Fruit fly (Drosophila melanogaster) whole organism, embryonic: ENCODE measurements around the gene Rcd5.
A peak's percentile ranks its signal among the peaks of the same experiment; 100 is the strongest.

Source experiments
- Awh ChIP-seq: fragments of 200-800 bp; sonication (Bioruptor generic); IDR thresholded peaks from 2 replicates; pipeline ENCODE4, ENCODE4 v1.3.6; 2022; ENCODE audit warnings: missing biosample characterization, missing genetic modification characterization
- CG10147 ChIP-seq: fragments of 200-800 bp; sonication (Bioruptor generic); optimal IDR thresholded peaks from 2 replicates; lab custom pipeline; 2019; ENCODE audit warnings: missing biosample characterization, mild to moderate bottlenecking, missing genetic modification characterization, moderate library complexity
- CG10462 ChIP-seq: fragments of 200-800 bp; sonication (Bioruptor generic); optimal IDR thresholded peaks from 2 replicates; lab custom pipeline; 2016; ENCODE audit warnings: missing biosample characterization, missing genetic modification characterization
- CG11504 ChIP-seq: fragments of 200-800 bp; sonication (Bioruptor generic); optimal IDR thresholded peaks from 3 replicates; lab custom pipeline; 2019; ENCODE audit warnings: missing biosample characterization, mild to moderate bottlenecking, missing genetic modification characterization, moderate library complexity
- CG11696 ChIP-seq: fragments of 200-800 bp; sonication (Bioruptor generic); IDR thresholded peaks from 2 replicates; pipeline ENCODE4 v1.3.6; 2022; ENCODE audit warnings: missing biosample characterization, missing genetic modification characterization
- CG13424 ChIP-seq: fragments of 200-800 bp; sonication (Bioruptor generic); optimal IDR thresholded peaks from 2 replicates; lab custom pipeline; 2019; ENCODE audit warnings: missing biosample characterization, mild to moderate bottlenecking, missing genetic modification characterization, moderate library complexity
- CG14667 ChIP-seq: fragments of 200-800 bp; sonication (Bioruptor generic); IDR thresholded peaks from 2 replicates; pipeline ENCODE4 v1.3.6; 2022; ENCODE audit warnings: missing biosample characterization, missing genetic modification characterization
- CG1602 ChIP-seq: fragments of 200-800 bp; sonication (Bioruptor generic); optimal IDR thresholded peaks from 3 replicates; lab custom pipeline; 2016; ENCODE audit warnings: missing biosample characterization, missing genetic modification characterization
- CG1792 ChIP-seq: fragments of 200-800 bp; sonication (Bioruptor generic); optimal IDR thresholded peaks from 2 replicates; lab custom pipeline; 2016; ENCODE audit warnings: missing biosample characterization, missing genetic modification characterization
- CG18476 ChIP-seq: fragments of 200-800 bp; sonication (Bioruptor generic); optimal IDR thresholded peaks from 2 replicates; lab custom pipeline; 2016; ENCODE audit warnings: missing biosample characterization, mild to moderate bottlenecking, missing genetic modification characterization
- CG31365 ChIP-seq: fragments of 200-800 bp; sonication (Bioruptor generic); optimal IDR thresholded peaks from 2 replicates; lab custom pipeline; 2018; ENCODE audit warnings: missing biosample characterization, mild to moderate bottlenecking, missing genetic modification characterization
- CG3281 ChIP-seq: fragments of 200-800 bp; sonication (Bioruptor generic); optimal IDR thresholded peaks from 3 replicates; lab custom pipeline; 2017; ENCODE audit warnings: missing biosample characterization, mild to moderate bottlenecking, missing genetic modification characterization
- CG3726 ChIP-seq: fragments of 200-800 bp; sonication (Bioruptor generic); IDR thresholded peaks from 3 replicates; pipeline ENCODE4, ENCODE4 v1.3.6; 2022; ENCODE audit warnings: missing biosample characterization, missing genetic modification characterization
- CG4404 ChIP-seq: fragments of 200-800 bp; sonication (Bioruptor generic); IDR thresholded peaks from 2 replicates; pipeline ENCODE4 v1.3.6; 2022; ENCODE audit warnings: missing biosample characterization, missing genetic modification characterization
- CG4424 ChIP-seq: fragments of 200-800 bp; sonication (Bioruptor generic); optimal IDR thresholded peaks from 3 replicates; lab custom pipeline; 2016; ENCODE audit warnings: missing biosample characterization, missing genetic modification characterization
- CG5953 ChIP-seq: fragments of 200-800 bp; sonication (Bioruptor generic); IDR thresholded peaks from 2 replicates; pipeline ENCODE4 v1.3.6; 2022; ENCODE audit warnings: missing biosample characterization, missing genetic modification characterization
- CG6683 ChIP-seq: fragments of 200-800 bp; sonication (Bioruptor generic); optimal IDR thresholded peaks from 2 replicates; lab custom pipeline; 2017; ENCODE audit warnings: missing biosample characterization, mild to moderate bottlenecking, missing genetic modification characterization, missing genetic modification reagents
- CG6813 ChIP-seq: fragments of 200-800 bp; sonication (Bioruptor generic); optimal IDR thresholded peaks from 2 replicates; lab custom pipeline; 2017; ENCODE audit warnings: missing biosample characterization, missing genetic modification characterization, mild to moderate bottlenecking, moderate library complexity, missing genetic modification reagents
- CG7271 ChIP-seq: fragments of 200-800 bp; sonication (Bioruptor generic); optimal IDR thresholded peaks from 2 replicates; lab custom pipeline; 2018; ENCODE audit warnings: missing biosample characterization, mild to moderate bottlenecking, missing genetic modification characterization, moderate library complexity
- CG7556 ChIP-seq: fragments of 200-800 bp; sonication (Bioruptor generic); optimal IDR thresholded peaks from 2 replicates; lab custom pipeline; 2017; ENCODE audit warnings: missing biosample characterization, mild to moderate bottlenecking, missing genetic modification characterization
- CG9797 ChIP-seq: fragments of 200-800 bp; sonication (Bioruptor generic); optimal IDR thresholded peaks from 3 replicates; lab custom pipeline; 2018; ENCODE audit warnings: missing biosample characterization, mild to moderate bottlenecking, missing genetic modification characterization
- CG9932 ChIP-seq: fragments of 200-800 bp; sonication (Bioruptor generic); IDR thresholded peaks from 2 replicates; pipeline ENCODE4 v1.3.6; 2022; ENCODE audit warnings: missing biosample characterization, missing genetic modification characterization
- Dip2 ChIP-seq: fragments of 200-800 bp; sonication (Bioruptor generic); IDR thresholded peaks from 2 replicates; pipeline ENCODE4 v1.3.6; 2022; ENCODE audit warnings: missing biosample characterization, missing genetic modification characterization
- Dll ChIP-seq: fragments of 200-800 bp; sonication (Bioruptor generic); IDR thresholded peaks from 4 replicates; pipeline ENCODE4 v1.3.6; 2022; ENCODE audit warnings: missing biosample characterization, missing genetic modification characterization; ENCODE audit not compliant: partially characterized antibody
- Fer2 ChIP-seq: fragments of 200-800 bp; sonication (Bioruptor generic); optimal IDR thresholded peaks from 2 replicates; lab custom pipeline; 2018; ENCODE audit warnings: missing biosample characterization, mild to moderate bottlenecking, missing genetic modification characterization, moderate library complexity
- HLH3B ChIP-seq: fragments of 200-800 bp; sonication (Bioruptor generic); IDR thresholded peaks from 2 replicates; pipeline ENCODE4 v1.3.6; 2022; ENCODE audit warnings: missing biosample characterization, missing genetic modification characterization
- Lhr ChIP-seq: fragments of 200-800 bp; sonication (Bioruptor generic); optimal IDR thresholded peaks from 3 replicates; lab custom pipeline; 2017; ENCODE audit warnings: mild to moderate bottlenecking, missing biosample characterization, missing genetic modification reagents, missing genetic modification characterization
- MESR4 ChIP-seq: fragments of 200-800 bp; sonication (Bioruptor generic); optimal IDR thresholded peaks from 2 replicates; lab custom pipeline; 2018; ENCODE audit warnings: missing biosample characterization, mild to moderate bottlenecking, missing genetic modification characterization, moderate library complexity
- Med ChIP-seq: fragments of 200-800 bp; sonication (Bioruptor generic); peaks from one replicate; lab custom pipeline; 2016; ENCODE audit warnings: missing biosample characterization, missing genetic modification characterization, mild to moderate bottlenecking, inconsistent platforms, moderate library complexity
- Nf-YA ChIP-seq: fragments of 200-800 bp; sonication (Bioruptor generic); IDR thresholded peaks from 2 replicates; pipeline ENCODE4 v1.3.6; 2022; ENCODE audit warnings: missing biosample characterization, missing genetic modification characterization
- NfI ChIP-seq: fragments of 200-800 bp; sonication (Bioruptor generic); optimal IDR thresholded peaks from 3 replicates; lab custom pipeline; 2018; ENCODE audit warnings: missing biosample characterization, mild to moderate bottlenecking, missing genetic modification characterization, moderate library complexity
- Oaz ChIP-seq: fragments of 200-800 bp; sonication (Bioruptor generic); IDR thresholded peaks from 2 replicates; pipeline ENCODE4 v1.3.6; 2022; ENCODE audit warnings: missing biosample characterization, missing genetic modification characterization
- Ssrp ChIP-seq: fragments of 200-800 bp; sonication (Bioruptor generic); optimal IDR thresholded peaks from 2 replicates; lab custom pipeline; 2018; ENCODE audit warnings: missing biosample characterization, mild to moderate bottlenecking, missing genetic modification characterization, moderate library complexity
- YL-1 ChIP-seq: fragments of 200-800 bp; sonication (Bioruptor generic); optimal IDR thresholded peaks from 3 replicates; lab custom pipeline; 2017; ENCODE audit warnings: missing biosample characterization, mild to moderate bottlenecking, missing genetic modification characterization
- abd-A ChIP-seq: fragments of 200-800 bp; sonication (Bioruptor generic); optimal IDR thresholded peaks from 3 replicates; lab custom pipeline; 2019; ENCODE audit warnings: missing biosample characterization, mild to moderate bottlenecking, missing genetic modification characterization, moderate library complexity
- bbx ChIP-seq: fragments of 200-800 bp; sonication (Bioruptor generic); IDR thresholded peaks from 2 replicates; pipeline ENCODE4 v1.3.6; 2022; ENCODE audit warnings: missing biosample characterization, missing genetic modification characterization; ENCODE audit not compliant: partially characterized antibody
- crc ChIP-seq: fragments of 200-800 bp; sonication (Bioruptor generic); optimal IDR thresholded peaks from 2 replicates; lab custom pipeline; 2016; ENCODE audit warnings: missing biosample characterization, missing genetic modification characterization
- ewg ChIP-seq: fragments of 200-800 bp; sonication (Bioruptor generic); optimal IDR thresholded peaks from 3 replicates; lab custom pipeline; 2017; ENCODE audit warnings: mild to moderate bottlenecking, missing biosample characterization, missing genetic modification reagents, missing genetic modification characterization
- fu2 ChIP-seq: fragments of 200-800 bp; sonication (Bioruptor generic); optimal IDR thresholded peaks from 2 replicates; lab custom pipeline; 2016; ENCODE audit warnings: missing biosample characterization, missing genetic modification characterization
- gcm2 ChIP-seq: fragments of 200-800 bp; sonication (Bioruptor generic); optimal IDR thresholded peaks from 2 replicates; lab custom pipeline; 2016; ENCODE audit warnings: missing biosample characterization, missing genetic modification characterization
- gsb ChIP-seq: fragments of 200-800 bp; sonication (Bioruptor generic); IDR thresholded peaks from 2 replicates; pipeline ENCODE4 v1.3.6; 2022; ENCODE audit warnings: missing biosample characterization, missing genetic modification characterization
- kah ChIP-seq: fragments of 200-800 bp; sonication (Bioruptor generic); optimal IDR thresholded peaks from 2 replicates; lab custom pipeline; 2018; ENCODE audit warnings: missing biosample characterization, mild to moderate bottlenecking, missing genetic modification characterization
- lilli ChIP-seq: fragments of 200-800 bp; sonication (Bioruptor generic); optimal IDR thresholded peaks from 3 replicates; lab custom pipeline; 2016; ENCODE audit warnings: missing biosample characterization, missing genetic modification characterization
- nmo ChIP-seq: fragments of 200-800 bp; sonication (Bioruptor generic); optimal IDR thresholded peaks from 2 replicates; lab custom pipeline; 2018; ENCODE audit warnings: missing biosample characterization, mild to moderate bottlenecking, missing genetic modification characterization, moderate library complexity
- nom ChIP-seq: fragments of 200-800 bp; sonication (Bioruptor generic); optimal IDR thresholded peaks from 2 replicates; lab custom pipeline; 2017; ENCODE audit warnings: missing biosample characterization, missing genetic modification characterization, mild to moderate bottlenecking, moderate library complexity, missing genetic modification reagents
- onecut ChIP-seq: fragments of 200-800 bp; sonication (Bioruptor generic); IDR thresholded peaks from 2 replicates; pipeline ENCODE4 v1.3.6; 2022; ENCODE audit warnings: missing biosample characterization, missing genetic modification characterization
- row ChIP-seq: fragments of 200-800 bp; sonication (Bioruptor generic); IDR thresholded peaks from 3 replicates; pipeline ENCODE4 v1.3.6; 2022; ENCODE audit warnings: missing biosample characterization, missing genetic modification characterization
- tin ChIP-seq: fragments of 200-800 bp; sonication (Bioruptor generic); optimal IDR thresholded peaks from 3 replicates; lab custom pipeline; 2016; ENCODE audit warnings: missing biosample characterization, missing genetic modification characterization
- tna ChIP-seq: fragments of 200-800 bp; sonication (Bioruptor generic); IDR thresholded peaks from 2 replicates; pipeline ENCODE4 v1.3.6; 2022; ENCODE audit warnings: missing biosample characterization, missing genetic modification characterization; ENCODE audit not compliant: partially characterized antibody
- vvl ChIP-seq: fragments of 200-800 bp; sonication (Bioruptor generic); IDR thresholded peaks from 2 replicates; pipeline ENCODE4 v1.3.6; 2022; ENCODE audit warnings: missing biosample characterization, missing genetic modification characterization
- yki ChIP-seq: fragments of >200 bp; optimal IDR thresholded peaks from 3 replicates; lab custom pipeline; 2018

Rcd5 gene

DNA sequence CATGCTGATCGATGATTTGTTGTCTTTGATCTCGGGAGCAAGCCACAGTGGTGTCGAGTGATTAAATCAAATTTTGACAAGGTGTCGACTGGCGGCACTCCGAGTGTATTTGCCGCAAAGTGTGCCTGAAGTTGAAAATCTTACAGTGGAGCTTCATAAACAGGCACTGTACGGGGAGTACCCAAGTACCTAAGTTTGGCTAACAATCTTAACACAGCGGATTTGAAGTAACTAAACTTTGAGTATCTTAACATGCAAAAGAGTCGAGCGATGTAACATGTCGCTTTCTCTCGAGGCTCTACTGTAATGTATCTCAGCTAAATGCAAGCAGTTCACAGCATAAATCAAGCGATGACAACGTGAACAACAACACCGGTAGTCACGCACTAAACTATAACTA lies 23.6 kb upstream of the Rcd5 start (continued):
- TF ChIP-seq tin (GFP tag; lab: Kevin White, UChicago) = peak; percentile 81
- TF ChIP-seq CG3726 (GFP tag; lab: Robert Waterston, UW) = peak; percentile 60; the same call in 2 of the 3 replicates
- TF ChIP-seq kah = peak; percentile 13
- peak; percentile 73 for TF ChIP-seq Ssrp
- TF ChIP-seq CG4424 (GFP tag; lab: Kevin White, UChicago) = peak; percentile 74
- TF ChIP-seq YL-1 (GFP tag; lab: Kevin White, UChicago) = no peak
- peak; percentile 70 for TF ChIP-seq CG7271 (tag; lab: Kevin White, UChicago)
- no peak for TF ChIP-seq CG9797 (GFP tag; lab: Kevin White, UChicago)
- TF ChIP-seq CG31365 (tag; lab: Kevin White, UChicago) = peak; percentile 19
- peak; percentile 44 for TF ChIP-seq NfI
- peak; percentile 51 for TF ChIP-seq lilli (GFP tag; lab: Kevin White, UChicago)
- TF ChIP-seq CG1602 (GFP tag; lab: Kevin White, UChicago) = peak; percentile 62
- TF ChIP-seq row (GFP tag; lab: Robert Waterston, UW) = peak; percentile 74
- no peak for TF ChIP-seq fu2 (GFP tag; lab: Kevin White, UChicago)
- no peak for TF ChIP-seq gcm2 (GFP tag; lab: Kevin White, UChicago)
- TF ChIP-seq CG18476 = peak; percentile 24
- TF ChIP-seq CG1792 (GFP tag; lab: Kevin White, UChicago) = no peak
- peak; percentile 55; the same call in 1 of the 2 replicates for TF ChIP-seq Awh
- TF ChIP-seq MESR4 (GFP tag; lab: Kevin White, UChicago) = no peak
- peak; percentile 55; the same call in 1 of the 2 replicates for TF ChIP-seq CG5953 (GFP tag; lab: Robert Waterston, UW)
- no peak for TF ChIP-seq CG9932 (GFP tag; lab: Robert Waterston, UW)
- no peak for TF ChIP-seq CG10147 (GFP tag; lab: Kevin White, UChicago)
- peak; percentile 44; the same call in 1 of the 2 replicates for TF ChIP-seq onecut (GFP tag; lab: Robert Waterston, UW)
- no peak for TF ChIP-seq Dll (GFP tag; lab: Robert Waterston, UW)
- no peak for TF ChIP-seq Dip2
- TF ChIP-seq Nf-YA = peak; percentile 61
- peak; percentile 67 for TF ChIP-seq HLH3B
- TF ChIP-seq CG6813 (GFP tag; lab: Kevin White, UChicago) = peak; percentile 51
- peak; percentile 27 for TF ChIP-seq CG7556 (GFP tag; lab: Kevin White, UChicago)
- TF ChIP-seq CG6683 (GFP tag; lab: Kevin White, UChicago) = no peak
- no peak for TF ChIP-seq gsb (GFP tag; lab: Robert Waterston, UW)
- TF ChIP-seq CG13424 (tag; lab: Kevin White, UChicago) = peak; percentile 63
- peak; percentile 34 for TF ChIP-seq Lhr (GFP tag; lab: Kevin White, UChicago)
- TF ChIP-seq bbx (GFP tag; lab: Robert Waterston, UW) = no peak
- TF ChIP-seq CG10462 (GFP tag; lab: Kevin White, UChicago) = peak; percentile 20
- TF ChIP-seq Oaz (GFP tag; lab: Robert Waterston, UW) = no peak
- TF ChIP-seq Fer2 (tag; lab: Kevin White, UChicago) = no peak
- no peak for TF ChIP-seq abd-A (tag; lab: Kevin White, UChicago)
- peak; percentile 52; the same call in 1 of the 2 replicates for TF ChIP-seq CG14667 (GFP tag; lab: Robert Waterston, UW)
- TF ChIP-seq Med (GFP tag; lab: Kevin White, UChicago) = peak; percentile 90
- 0 out of 2 replicates have a peak, but pooled peaks have one; percentile 38 for TF ChIP-seq CG11696 (GFP tag; lab: Robert Waterston, UW)
- TF ChIP-seq CG11504 (tag; lab: Kevin White, UChicago) = peak; percentile 70
- TF ChIP-seq nom = no peak
- TF ChIP-seq CG3281 (GFP tag; lab: Kevin White, UChicago) = no peak
- peak; percentile 79 for TF ChIP-seq nmo (GFP tag; lab: Kevin White, UChicago)
- TF ChIP-seq yki (lab: Kevin White, UChicago) = no peak
- TF ChIP-seq CG4404 (GFP tag; lab: Robert Waterston, UW) = peak; percentile 86
- peak; percentile 56 for TF ChIP-seq ewg (GFP tag; lab: Kevin White, UChicago)
- TF ChIP-seq vvl (GFP tag; lab: Robert Waterston, UW) = peak; percentile 81
- no peak for TF ChIP-seq crc (GFP tag; lab: Kevin White, UChicago)
- no peak for TF ChIP-seq tna (GFP tag; lab: Robert Waterston, UW)
